Fruit fly (Drosophila melanogaster) whole organism, embryonic: ENCODE measurements around the gene CG13893.

Source experiments
- B-H1 ChIP-seq: fragments of 200-800 bp; sonication (Bioruptor generic); IDR thresholded peaks from 3 replicates; pipeline ENCODE4 v1.3.6; 2022; ENCODE audit warnings: missing biosample characterization, missing genetic modification characterization
- B-H2 ChIP-seq: fragments of 200-800 bp; sonication (Bioruptor generic); optimal IDR thresholded peaks from 2 replicates; lab custom pipeline; 2018; ENCODE audit warnings: missing biosample characterization, mild to moderate bottlenecking, missing genetic modification characterization
- BtbVII ChIP-seq: fragments of 200-800 bp; sonication (Bioruptor generic); optimal IDR thresholded peaks from 3 replicates; lab custom pipeline; 2017; ENCODE audit warnings: missing biosample characterization, mild to moderate bottlenecking, missing genetic modification characterization
- CG10462 ChIP-seq: fragments of 200-800 bp; sonication (Bioruptor generic); optimal IDR thresholded peaks from 2 replicates; lab custom pipeline; 2016; ENCODE audit warnings: missing biosample characterization, missing genetic modification characterization
- CG11456 ChIP-seq: fragments of 200-800 bp; sonication (Bioruptor generic); IDR thresholded peaks from 3 replicates; pipeline ENCODE4 v1.3.6; 2022; ENCODE audit warnings: missing biosample characterization, missing genetic modification characterization
- CG11696 ChIP-seq: fragments of 200-800 bp; sonication (Bioruptor generic); IDR thresholded peaks from 2 replicates; pipeline ENCODE4 v1.3.6; 2022; ENCODE audit warnings: missing biosample characterization, missing genetic modification characterization
- CG14860 ChIP-seq: fragments of 200-800 bp; sonication (Bioruptor generic); IDR thresholded peaks from 3 replicates; pipeline ENCODE4 v1.3.6; 2022; ENCODE audit warnings: missing biosample characterization, missing genetic modification characterization; ENCODE audit not compliant: partially characterized antibody
- CG1529 ChIP-seq: fragments of 200-800 bp; sonication (Bioruptor generic); optimal IDR thresholded peaks from 3 replicates; lab custom pipeline; 2018; ENCODE audit warnings: missing biosample characterization, missing genetic modification characterization
- CG15696 ChIP-seq: fragments of 200-800 bp; sonication (Bioruptor generic); optimal IDR thresholded peaks from 2 replicates; lab custom pipeline; 2019; ENCODE audit warnings: missing biosample characterization, mild to moderate bottlenecking, missing genetic modification characterization, moderate library complexity
- CG1603 ChIP-seq: fragments of 200-800 bp; sonication (Bioruptor generic); optimal IDR thresholded peaks from 2 replicates; lab custom pipeline; 2019; ENCODE audit warnings: missing biosample characterization, mild to moderate bottlenecking, missing genetic modification characterization, moderate library complexity
- CG3065 ChIP-seq: fragments of 200-800 bp; sonication (Bioruptor generic); optimal IDR thresholded peaks from 2 replicates; lab custom pipeline; 2016; ENCODE audit warnings: missing biosample characterization, missing genetic modification characterization
- CG31365 ChIP-seq: fragments of 200-800 bp; sonication (Bioruptor generic); optimal IDR thresholded peaks from 2 replicates; lab custom pipeline; 2018; ENCODE audit warnings: missing biosample characterization, mild to moderate bottlenecking, missing genetic modification characterization
- CG33213 ChIP-seq: fragments of 200-800 bp; sonication (Bioruptor generic); optimal IDR thresholded peaks from 3 replicates; lab custom pipeline; 2016; ENCODE audit warnings: missing biosample characterization, missing genetic modification characterization
- CG3726 ChIP-seq: fragments of 200-800 bp; sonication (Bioruptor generic); IDR thresholded peaks from 3 replicates; pipeline ENCODE4, ENCODE4 v1.3.6; 2022; ENCODE audit warnings: missing biosample characterization, missing genetic modification characterization
- CG4360 ChIP-seq: fragments of 200-800 bp; sonication (Bioruptor generic); IDR thresholded peaks from 2 replicates; pipeline ENCODE4 v1.3.6; 2022; ENCODE audit warnings: missing biosample characterization, missing genetic modification characterization
- CG4820 ChIP-seq: fragments of 200-800 bp; sonication (Bioruptor generic); optimal IDR thresholded peaks from 3 replicates; lab custom pipeline; 2016; ENCODE audit warnings: missing biosample characterization, missing genetic modification characterization
- CG7372 ChIP-seq: fragments of 200-800 bp; sonication (Bioruptor generic); IDR thresholded peaks from 2 replicates; pipeline ENCODE4 v1.3.6; 2022; ENCODE audit warnings: missing biosample characterization, missing genetic modification characterization
- CG8388 ChIP-seq: fragments of 200-800 bp; sonication (Bioruptor generic); optimal IDR thresholded peaks from 2 replicates; lab custom pipeline; 2019; ENCODE audit warnings: missing biosample characterization, mild to moderate bottlenecking, missing genetic modification characterization, moderate library complexity
- CG8944 ChIP-seq: fragments of 200-800 bp; sonication (Bioruptor generic); optimal IDR thresholded peaks from 3 replicates; lab custom pipeline; 2016; ENCODE audit warnings: missing biosample characterization, missing genetic modification characterization
- Dek ChIP-seq: fragments of 200-800 bp; sonication (Bioruptor generic); optimal IDR thresholded peaks from 3 replicates; lab custom pipeline; 2019; ENCODE audit warnings: missing biosample characterization, mild to moderate bottlenecking, missing genetic modification characterization, moderate library complexity
- ERR ChIP-seq: fragments of 200-800 bp; sonication (Bioruptor generic); optimal IDR thresholded peaks from 2 replicates; lab custom pipeline; 2016; ENCODE audit warnings: missing biosample characterization, missing genetic modification characterization
- Fer2 ChIP-seq: fragments of 200-800 bp; sonication (Bioruptor generic); optimal IDR thresholded peaks from 2 replicates; lab custom pipeline; 2018; ENCODE audit warnings: missing biosample characterization, mild to moderate bottlenecking, missing genetic modification characterization, moderate library complexity
- GATAe ChIP-seq: fragments of 200-800 bp; sonication (Bioruptor generic); conservative IDR thresholded peaks from 2 replicates; pipeline ENCODE4 v1.3.6; 2022; ENCODE audit warnings: missing biosample characterization, missing genetic modification characterization
- Gsc ChIP-seq: fragments of 200-800 bp; sonication (Bioruptor generic); IDR thresholded peaks from 2 replicates; pipeline ENCODE4 v1.3.6; 2022; ENCODE audit warnings: missing biosample characterization, missing genetic modification characterization
- NC2α ChIP-seq: fragments of 200-800 bp; sonication (Bioruptor generic); optimal IDR thresholded peaks from 2 replicates; lab custom pipeline; 2016; ENCODE audit warnings: missing biosample characterization, missing genetic modification characterization
- Ptx1 ChIP-seq: fragments of 200-800 bp; sonication (Bioruptor generic); IDR thresholded peaks from 2 replicates; pipeline ENCODE4 v1.3.6; 2022; ENCODE audit warnings: missing biosample characterization, missing genetic modification characterization
- Ravus ChIP-seq: fragments of 200-800 bp; sonication (Bioruptor generic); IDR thresholded peaks from 2 replicates; pipeline ENCODE4 v1.3.6; 2022; ENCODE audit warnings: missing biosample characterization, missing genetic modification characterization
- Six4 ChIP-seq: fragments of 200-800 bp; sonication (Bioruptor generic); optimal IDR thresholded peaks from 2 replicates; lab custom pipeline; 2016; ENCODE audit warnings: missing biosample characterization, missing genetic modification characterization
- Trl ChIP-seq, 3 experiments: fragments of >200 bp in 2 of 3; fragments of 200-800 bp in 1 of 3; sonication (Bioruptor generic) in 1 of 3; optimal IDR thresholded peaks; 2 replicates in 1 of 3; 3 replicates in 2 of 3; lab custom pipeline; 2016 to 2017; ENCODE audit warnings: missing biosample characterization in 1 of 3, missing genetic modification characterization in 1 of 3
- ac ChIP-seq: fragments of 200-800 bp; sonication (Bioruptor generic); optimal IDR thresholded peaks from 3 replicates; lab custom pipeline; 2017; ENCODE audit warnings: missing biosample characterization, mild to moderate bottlenecking, missing genetic modification characterization
- amos ChIP-seq: fragments of 200-800 bp; sonication (Bioruptor generic); IDR thresholded peaks from 2 replicates; pipeline ENCODE4 v1.3.6; 2022; ENCODE audit warnings: missing biosample characterization, missing genetic modification characterization; ENCODE audit not compliant: partially characterized antibody
- bab2 ChIP-seq: fragments of 200-800 bp; sonication (Bioruptor generic); optimal IDR thresholded peaks from 2 replicates; lab custom pipeline; 2016; ENCODE audit warnings: missing biosample characterization, missing genetic modification characterization
- cato ChIP-seq: fragments of 200-800 bp; sonication (Bioruptor generic); optimal IDR thresholded peaks from 2 replicates; lab custom pipeline; 2016; ENCODE audit warnings: missing biosample characterization, missing genetic modification characterization, borderline replicate concordance
- fd64A ChIP-seq: fragments of 200-800 bp; sonication (Bioruptor generic); optimal IDR thresholded peaks from 3 replicates; lab custom pipeline; 2018; ENCODE audit warnings: missing biosample characterization, mild to moderate bottlenecking, missing genetic modification characterization
- gcm ChIP-seq: fragments of 200-800 bp; sonication (Bioruptor generic); optimal IDR thresholded peaks from 2 replicates; lab custom pipeline; 2019; ENCODE audit warnings: missing biosample characterization, mild to moderate bottlenecking, missing genetic modification characterization, moderate library complexity
- gem ChIP-seq: fragments of 200-800 bp; sonication (Bioruptor generic); optimal IDR thresholded peaks from 2 replicates; lab custom pipeline; 2019; ENCODE audit warnings: missing biosample characterization, mild to moderate bottlenecking, missing genetic modification characterization, moderate library complexity
- gsb-n ChIP-seq: fragments of 200-800 bp; sonication (Bioruptor generic); optimal IDR thresholded peaks from 3 replicates; lab custom pipeline; 2018; ENCODE audit warnings: missing biosample characterization, mild to moderate bottlenecking, missing genetic modification characterization
- hb ChIP-seq: fragments of 200-800 bp; sonication (Bioruptor generic); IDR thresholded peaks from 3 replicates; pipeline ENCODE4 v1.3.6; 2022; ENCODE audit warnings: missing biosample characterization, missing genetic modification characterization; ENCODE audit not compliant: partially characterized antibody
- ind ChIP-seq: fragments of 200-800 bp; sonication (Bioruptor generic); optimal IDR thresholded peaks from 3 replicates; lab custom pipeline; 2016; ENCODE audit warnings: missing biosample characterization, missing genetic modification characterization
- klu ChIP-seq: fragments of 200-800 bp; sonication (Bioruptor generic); IDR thresholded peaks from 2 replicates; pipeline ENCODE4 v1.3.6; 2022; ENCODE audit warnings: missing biosample characterization, missing genetic modification characterization
- luna ChIP-seq: fragments of 200-800 bp; sonication (Bioruptor generic); optimal IDR thresholded peaks from 2 replicates; lab custom pipeline; 2016; ENCODE audit warnings: missing biosample characterization, missing genetic modification characterization
- oc ChIP-seq: fragments of 200-800 bp; sonication (Bioruptor generic); optimal IDR thresholded peaks from 2 replicates; lab custom pipeline; 2018; ENCODE audit warnings: missing biosample characterization, mild to moderate bottlenecking, missing genetic modification characterization, moderate library complexity
- org-1 ChIP-seq: fragments of 200-800 bp; sonication (Bioruptor generic); optimal IDR thresholded peaks from 2 replicates; lab custom pipeline; 2017; ENCODE audit warnings: missing biosample characterization, missing genetic modification characterization
- prd ChIP-seq, 3 experiments: fragments of >200 bp in 2 of 3; fragments of 200-800 bp in 1 of 3; sonication (Bioruptor generic) in 1 of 3; optimal IDR thresholded peaks in 2 of 3; IDR thresholded peaks in 1 of 3; 2 replicates in 2 of 3; 3 replicates in 1 of 3; pipeline versions ENCODE4 v1.3.6 to Lab custom; 2017 to 2022; ENCODE audit warnings: missing biosample characterization in 1 of 3, missing genetic modification characterization in 1 of 3
- seq ChIP-seq: fragments of 200-800 bp; sonication (Bioruptor generic); IDR thresholded peaks from 2 replicates; pipeline ENCODE4 v1.3.6; 2022; ENCODE audit warnings: missing biosample characterization, missing genetic modification characterization
- unpg ChIP-seq: fragments of 200-800 bp; sonication (Bioruptor generic); optimal IDR thresholded peaks from 3 replicates; lab custom pipeline; 2018; ENCODE audit warnings: missing biosample characterization, mild to moderate bottlenecking, missing genetic modification characterization, moderate library complexity
- vnd ChIP-seq: fragments of 200-800 bp; sonication (Bioruptor generic); IDR thresholded peaks from 3 replicates; pipeline ENCODE4 v1.3.6; 2022; ENCODE audit warnings: missing biosample characterization, missing genetic modification characterization; ENCODE audit not compliant: partially characterized antibody
- wek ChIP-seq: fragments of 200-800 bp; sonication (Bioruptor generic); optimal IDR thresholded peaks from 3 replicates; lab custom pipeline; 2018; ENCODE audit warnings: missing biosample characterization, mild to moderate bottlenecking, missing genetic modification characterization, moderate library complexity
- zen2 ChIP-seq: fragments of 200-800 bp; sonication (Bioruptor generic); IDR thresholded peaks from 3 replicates; pipeline ENCODE4 v1.3.6; 2022; ENCODE audit warnings: missing biosample characterization, missing genetic modification characterization; ENCODE audit not compliant: partially characterized antibody

Gene CG13893

DNA sequence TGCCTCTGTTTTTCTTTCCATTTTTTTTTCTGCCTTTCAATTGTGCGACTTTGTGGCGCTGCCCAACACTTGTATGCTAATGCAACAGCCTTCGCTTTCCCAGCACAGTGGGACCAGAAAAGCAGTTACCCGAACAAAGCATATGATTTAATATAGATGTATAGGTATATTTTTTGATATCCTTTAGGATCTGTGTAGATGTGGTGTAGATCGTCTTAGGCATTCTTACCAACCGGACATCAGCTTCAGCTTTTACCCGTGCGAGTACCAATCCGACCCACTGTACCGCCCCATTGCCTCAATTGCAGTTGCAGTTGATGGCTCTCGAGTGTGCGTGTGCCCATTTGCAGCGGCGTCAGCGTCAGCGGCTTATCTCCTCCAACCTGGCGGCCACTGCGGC, 32.6 kb upstream of the CG13893 start (continued):
- 0 out of 3 replicates have a peak, but pooled peaks have one; percentile 27 for TF ChIP-seq CG14860 (GFP tag; lab: Robert Waterston, UW)
- no peak for TF ChIP-seq hb (GFP tag; lab: Robert Waterston, UW)
- TF ChIP-seq unpg (GFP tag; lab: Kevin White, UChicago) = peak; percentile 75
- no peak for TF ChIP-seq zen2 (GFP tag; lab: Robert Waterston, UW)
- no peak for TF ChIP-seq NC2α
- no peak for TF ChIP-seq luna (GFP tag; lab: Kevin White, UChicago)
- TF ChIP-seq ERR (GFP tag; lab: Kevin White, UChicago) = no peak
- TF ChIP-seq CG11456 = peak; percentile 46; the same call in 2 of the 3 replicates
- peak; percentile 21 for TF ChIP-seq BtbVII (GFP tag; lab: Kevin White, UChicago)
- TF ChIP-seq CG4360 (GFP tag; lab: Robert Waterston, UW) = no peak
- TF ChIP-seq gsb-n (tag; lab: Kevin White, UChicago) = peak; percentile 77
- no peak for TF ChIP-seq B-H2 (GFP tag; lab: Kevin White, UChicago)
- TF ChIP-seq B-H1 = peak; percentile 33; the same call in 2 of the 3 replicates
- TF ChIP-seq klu (GFP tag; lab: Robert Waterston, UW) = no peak
- peak; percentile 28 for TF ChIP-seq ac
- no peak for TF ChIP-seq CG31365 (tag; lab: Kevin White, UChicago)
- TF ChIP-seq seq (GFP tag; lab: Robert Waterston, UW) = peak; percentile 49; the same call in 1 of the 2 replicates
- TF ChIP-seq CG8944 (GFP tag; lab: Kevin White, UChicago) = peak; percentile 15
- peak; percentile 33 for TF ChIP-seq CG33213 (GFP tag; lab: Kevin White, UChicago)
- peak; percentile 48 for TF ChIP-seq cato (GFP tag; lab: Kevin White, UChicago)
- TF ChIP-seq CG8388 (GFP tag; lab: Kevin White, UChicago) = peak; percentile 84
- 0 out of 2 replicates have a peak, but pooled peaks have one; percentile 43 for TF ChIP-seq CG11696 (GFP tag; lab: Robert Waterston, UW)
- peak; percentile 54 for TF ChIP-seq CG1529 (GFP tag; lab: Kevin White, UChicago)
- TF ChIP-seq org-1 = peak; percentile 54
- peak; percentile 47 for TF ChIP-seq fd64A (GFP tag; lab: Kevin White, UChicago)
- no peak for TF ChIP-seq Trl (optimal IDR thresholded peaks at IDR 0.05; lab: Kevin White, UChicago)
- TF ChIP-seq Trl (GFP tag; optimal IDR thresholded peaks at IDR 0.05; lab: Kevin White, UChicago) = peak; percentile 30
- TF ChIP-seq CG3065 (GFP tag; lab: Kevin White, UChicago) = peak; percentile 45
- TF ChIP-seq amos (GFP tag; lab: Robert Waterston, UW) = no peak
- TF ChIP-seq prd (optimal IDR thresholded peaks at IDR 0.05; lab: Kevin White, UChicago) = no peak
- TF ChIP-seq prd (GFP tag; IDR thresholded peaks at IDR 0.05; lab: Robert Waterston, UW) = peak; percentile 80; the same call in 2 of the 3 replicates
- TF ChIP-seq CG10462 (GFP tag; lab: Kevin White, UChicago) = peak; percentile 3
- TF ChIP-seq bab2 (GFP tag; lab: Kevin White, UChicago) = peak; percentile 47
- peak; percentile 72 for TF ChIP-seq oc
- TF ChIP-seq Ravus (GFP tag; lab: Robert Waterston, UW) = peak; percentile 26
- no peak for TF ChIP-seq vnd (GFP tag; lab: Robert Waterston, UW)
- TF ChIP-seq CG15696 = peak; percentile 37
- TF ChIP-seq Fer2 = no peak
- no peak for TF ChIP-seq GATAe (GFP tag; lab: Robert Waterston, UW)
- peak; percentile 91 for TF ChIP-seq CG1603 (tag; lab: Kevin White, UChicago)
- TF ChIP-seq CG4820 = peak; percentile 71
- TF ChIP-seq gem (tag; lab: Kevin White, UChicago) = peak; percentile 82
- no peak for TF ChIP-seq Dek (tag; lab: Kevin White, UChicago)
- peak; percentile 45 for TF ChIP-seq gcm
- no peak for TF ChIP-seq wek
- TF ChIP-seq Ptx1 (GFP tag; lab: Robert Waterston, UW) = peak; percentile 64
- peak; percentile 48 for TF ChIP-seq Six4 (GFP tag; lab: Kevin White, UChicago)
- TF ChIP-seq CG3726 (GFP tag; lab: Robert Waterston, UW) = 0 out of 3 replicates have a peak, but pooled peaks have one; percentile 54
- no peak for TF ChIP-seq CG7372 (GFP tag; lab: Robert Waterston, UW)
- TF ChIP-seq Gsc = peak; percentile 57
- TF ChIP-seq ind (GFP tag; lab: Kevin White, UChicago) = peak; percentile 69
